Worm (Caenorhabditis elegans) whole organism, late embryonic: Measurements from ENCODE around the gene cmd-1.

Experiments
- C08G9.2 ChIP-seq: sonication (generic microtip); optimal IDR thresholded peaks from 2 replicates; lab custom pipeline; 2016; ENCODE audit warnings: mild to moderate bottlenecking, missing genetic modification characterization, moderate library complexity, missing compliant biosample characterization
- F13H6.1 ChIP-seq: sonication (generic microtip); optimal IDR thresholded peaks from 2 replicates; lab custom pipeline; 2016; ENCODE audit warnings: missing genetic modification characterization, missing compliant biosample characterization
- ama-1 ChIP-seq: fragments of 150-350 bp; optimal IDR thresholded peaks from 2 replicates; lab custom pipeline; 2014
- ceh-14 ChIP-seq: sonication (generic microtip); optimal IDR thresholded peaks from 2 replicates; lab custom pipeline; 2016; ENCODE audit warnings: missing genotype, missing genetic modification characterization, missing compliant biosample characterization
- ceh-18 ChIP-seq: sonication (generic microtip); optimal IDR thresholded peaks from 2 replicates; lab custom pipeline; 2016; ENCODE audit warnings: missing genetic modification characterization, missing compliant biosample characterization
- ceh-19 ChIP-seq: fragments of 200-800 bp; sonication (Bioruptor generic); optimal IDR thresholded peaks from 2 replicates; lab custom pipeline; 2018; ENCODE audit warnings: mild to moderate bottlenecking, missing genetic modification characterization, missing compliant biosample characterization
- ceh-2 ChIP-seq: sonication (generic microtip); optimal IDR thresholded peaks from 2 replicates; lab custom pipeline; 2016; ENCODE audit warnings: missing genotype, missing genetic modification characterization, missing compliant biosample characterization
- ceh-31 ChIP-seq: sonication (generic microtip); optimal IDR thresholded peaks from 2 replicates; lab custom pipeline; 2016; ENCODE audit warnings: missing genetic modification characterization, missing compliant biosample characterization
- ceh-34 ChIP-seq: sonication (generic microtip); optimal IDR thresholded peaks from 2 replicates; lab custom pipeline; 2016; ENCODE audit warnings: mild to moderate bottlenecking, missing genetic modification characterization, missing compliant biosample characterization
- ceh-45 ChIP-seq: fragments of 200-800 bp; sonication (Bioruptor generic); IDR thresholded peaks from 2 replicates; pipeline ENCODE4 v1.3.6; 2022; ENCODE audit warnings: missing genetic modification reagents, missing genetic modification characterization, missing compliant biosample characterization
- ceh-6 ChIP-seq: fragments of 200-800 bp; sonication (Bioruptor generic); optimal IDR thresholded peaks from 2 replicates; lab custom pipeline; 2018; ENCODE audit warnings: mild to moderate bottlenecking, missing genetic modification characterization, missing compliant biosample characterization
- dmd-4 ChIP-seq: sonication (generic microtip); optimal IDR thresholded peaks from 2 replicates; lab custom pipeline; 2016; ENCODE audit warnings: borderline replicate concordance, missing genetic modification characterization, missing compliant biosample characterization
- dve-1 ChIP-seq: sonication (generic microtip); optimal IDR thresholded peaks from 2 replicates; lab custom pipeline; 2017; ENCODE audit warnings: antibody characterized with exemption, mild to moderate bottlenecking, missing genetic modification characterization, missing compliant biosample characterization
- elt-2 ChIP-seq: sonication (generic microtip); optimal IDR thresholded peaks from 2 replicates; lab custom pipeline; 2016; ENCODE audit warnings: missing genetic modification reagents, missing genetic modification characterization, missing compliant biosample characterization
- eyg-1 ChIP-seq: sonication (generic microtip); optimal IDR thresholded peaks from 2 replicates; lab custom pipeline; 2016; ENCODE audit warnings: missing genotype, missing genetic modification characterization, missing compliant biosample characterization
- fax-1 ChIP-seq: sonication (generic microtip); optimal IDR thresholded peaks from 2 replicates; lab custom pipeline; 2016; ENCODE audit warnings: missing genotype, missing genetic modification characterization, missing compliant biosample characterization
- fkh-10 ChIP-seq: fragments of 150-350 bp; optimal IDR thresholded peaks from 2 replicates; lab custom pipeline; 2014; ENCODE audit warnings: missing biosample characterization, missing genetic modification reagents, missing genetic modification characterization
- fkh-6 ChIP-seq: sonication (generic microtip); optimal IDR thresholded peaks from 2 replicates; lab custom pipeline; 2016; ENCODE audit warnings: missing genetic modification characterization, missing compliant biosample characterization
- hlh-15 ChIP-seq: sonication (generic microtip); optimal IDR thresholded peaks from 2 replicates; lab custom pipeline; 2016; ENCODE audit warnings: missing genetic modification characterization, missing compliant biosample characterization
- hlh-6 ChIP-seq: sonication (generic microtip); optimal IDR thresholded peaks from 2 replicates; lab custom pipeline; 2016; ENCODE audit warnings: missing genotype, missing genetic modification characterization, missing compliant biosample characterization
- madf-2 ChIP-seq: sonication (generic microtip); optimal IDR thresholded peaks from 2 replicates; lab custom pipeline; 2017; ENCODE audit warnings: missing genetic modification characterization, missing compliant biosample characterization
- mec-3 ChIP-seq: sonication (generic microtip); optimal IDR thresholded peaks from 2 replicates; lab custom pipeline; 2016; ENCODE audit warnings: borderline replicate concordance, missing genetic modification characterization, missing compliant biosample characterization
- nfya-1 ChIP-seq: sonication (generic microtip); optimal IDR thresholded peaks from 2 replicates; lab custom pipeline; 2017; ENCODE audit warnings: missing genetic modification characterization, mild to moderate bottlenecking, missing compliant biosample characterization, antibody characterized with exemption, moderate library complexity
- nhr-11 ChIP-seq: fragments of 150-350 bp; optimal IDR thresholded peaks from 2 replicates; lab custom pipeline; 2014; ENCODE audit warnings: missing biosample characterization, missing genetic modification characterization
- npax-4 ChIP-seq: sonication (generic microtip); optimal IDR thresholded peaks from 2 replicates; lab custom pipeline; 2016; ENCODE audit warnings: missing genetic modification characterization, missing compliant biosample characterization
- pat-9 ChIP-seq: fragments of 200-800 bp; sonication (Bioruptor generic); optimal IDR thresholded peaks from 2 replicates; lab custom pipeline; 2018; ENCODE audit warnings: mild to moderate bottlenecking, missing genetic modification characterization, moderate library complexity, missing compliant biosample characterization
- pax-1 ChIP-seq: fragments of 150-350 bp; optimal IDR thresholded peaks from 2 replicates; lab custom pipeline; 2014; ENCODE audit warnings: missing biosample characterization, missing genetic modification characterization
- pha-4 ChIP-seq: fragments of 150-350 bp; optimal IDR thresholded peaks from 2 replicates; lab custom pipeline; 2018; ENCODE audit warnings: missing biosample characterization, missing genetic modification reagents, missing genetic modification characterization
- ref-2 ChIP-seq: sonication (generic microtip); optimal IDR thresholded peaks from 2 replicates; lab custom pipeline; 2016; ENCODE audit warnings: missing genetic modification characterization, missing compliant biosample characterization
- rnt-1 ChIP-seq: sonication (generic microtip); optimal IDR thresholded peaks from 2 replicates; lab custom pipeline; 2016; ENCODE audit warnings: missing genetic modification characterization, missing compliant biosample characterization
- sdc-2 ChIP-seq: sonication (generic microtip); optimal IDR thresholded peaks from 2 replicates; lab custom pipeline; 2016; ENCODE audit warnings: missing genotype, missing genetic modification characterization, missing compliant biosample characterization
- sox-4 ChIP-seq: sonication (generic microtip); optimal IDR thresholded peaks from 2 replicates; lab custom pipeline; 2017; ENCODE audit warnings: mild to moderate bottlenecking, missing genetic modification characterization, inconsistent platforms, missing compliant biosample characterization
- syd-9 ChIP-seq: sonication (generic microtip); optimal IDR thresholded peaks from 2 replicates; lab custom pipeline; 2016; ENCODE audit warnings: mild to moderate bottlenecking, missing genetic modification characterization, moderate library complexity, missing compliant biosample characterization
- tbx-2 ChIP-seq: sonication (generic microtip); optimal IDR thresholded peaks from 2 replicates; lab custom pipeline; 2016; ENCODE audit warnings: missing genetic modification characterization, missing compliant biosample characterization
- unc-3 ChIP-seq, 2 experiments: fragments of 200-800 bp in 1 of 2; sonication (Bioruptor generic) in 1 of 2; sonication (generic microtip) in 1 of 2; conservative IDR thresholded peaks in 1 of 2; optimal IDR thresholded peaks in 1 of 2; 2 replicates each; pipeline versions ENCODE4 v1.3.6 to Lab custom; 2016 to 2022; ENCODE audit warnings: missing compliant biosample characterization in 2 of 2, missing genetic modification characterization in 2 of 2, missing genetic modification reagents in 1 of 2
- unc-42 ChIP-seq: sonication (generic microtip); optimal IDR thresholded peaks from 2 replicates; lab custom pipeline; 2016; ENCODE audit warnings: missing genotype, missing genetic modification characterization, missing compliant biosample characterization
- unc-86 ChIP-seq: sonication (generic microtip); optimal IDR thresholded peaks from 2 replicates; lab custom pipeline; 2016; ENCODE audit warnings: missing genetic modification characterization, missing compliant biosample characterization
- ztf-16 ChIP-seq: sonication (generic microtip); optimal IDR thresholded peaks from 2 replicates; lab custom pipeline; 2017; ENCODE audit warnings: missing genetic modification characterization, missing compliant biosample characterization

cmd-1 gene

DNA sequence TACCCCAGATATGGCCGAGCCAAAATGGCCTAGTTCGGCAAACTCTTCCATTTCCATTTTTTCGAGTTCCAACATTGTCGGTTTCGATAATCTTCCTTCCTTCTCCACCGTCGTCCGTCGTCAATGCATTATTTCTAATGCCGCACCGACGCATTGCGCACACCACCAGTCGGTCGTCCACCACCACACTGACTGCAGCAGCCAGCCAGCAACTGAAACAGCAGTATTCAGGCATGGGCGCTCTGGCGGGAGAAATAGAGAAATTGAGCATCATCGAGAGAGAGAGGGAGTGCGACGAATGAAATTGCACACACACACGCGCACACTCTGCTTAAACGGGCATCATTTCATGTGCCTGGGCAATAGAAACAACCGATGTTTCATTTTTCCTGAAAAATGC, 2.1 kb upstream of the cmd-1 start:
- TF ChIP-seq F13H6.1 (tag; lab: Kevin White, UChicago), result peak; percentile 46
- TF ChIP-seq ceh-34 (tag; lab: Kevin White, UChicago), result peak; percentile 6
- peak; percentile 18 for TF ChIP-seq eyg-1
- TF ChIP-seq madf-2 (tag; lab: Kevin White, UChicago), result peak; percentile 32
- peak; percentile 68 for TF ChIP-seq ceh-14 (tag; lab: Kevin White, UChicago)
- TF ChIP-seq dmd-4 (tag; lab: Kevin White, UChicago), result peak; percentile 49
- no peak for TF ChIP-seq elt-2
- TF ChIP-seq rnt-1 (tag; lab: Kevin White, UChicago), result peak; percentile 12
- TF ChIP-seq ceh-6 (GFP tag; lab: Kevin White, UChicago), result peak; percentile 15
- TF ChIP-seq ama-1 (lab: Kevin White, UChicago), result no peak
- TF ChIP-seq ceh-45 (GFP tag; lab: Robert Waterston, UW), result no peak
- no peak for TF ChIP-seq unc-3 (GFP tag; conservative IDR thresholded peaks at IDR 0.05; lab: Robert Waterston, UW)
- no peak for TF ChIP-seq unc-3 (tag; optimal IDR thresholded peaks at IDR 0.05; lab: Kevin White, UChicago)
- no peak for TF ChIP-seq ref-2 (tag; lab: Kevin White, UChicago)
- TF ChIP-seq unc-86, result peak; percentile 52
- TF ChIP-seq ceh-18 (tag; lab: Kevin White, UChicago), result peak; percentile 41
- no peak for TF ChIP-seq tbx-2 (tag; lab: Kevin White, UChicago)
- peak; percentile 43 for TF ChIP-seq unc-42
- peak; percentile 25 for TF ChIP-seq sdc-2 (tag; lab: Kevin White, UChicago)
- peak; percentile 47 for TF ChIP-seq nfya-1 (tag; lab: Kevin White, UChicago)
- peak; percentile 30 for TF ChIP-seq ceh-19 (GFP tag; lab: Kevin White, UChicago)
- TF ChIP-seq ceh-31, result peak; percentile 63
- TF ChIP-seq pha-4 (tag; lab: Kevin White, UChicago), result no peak

DNA sequence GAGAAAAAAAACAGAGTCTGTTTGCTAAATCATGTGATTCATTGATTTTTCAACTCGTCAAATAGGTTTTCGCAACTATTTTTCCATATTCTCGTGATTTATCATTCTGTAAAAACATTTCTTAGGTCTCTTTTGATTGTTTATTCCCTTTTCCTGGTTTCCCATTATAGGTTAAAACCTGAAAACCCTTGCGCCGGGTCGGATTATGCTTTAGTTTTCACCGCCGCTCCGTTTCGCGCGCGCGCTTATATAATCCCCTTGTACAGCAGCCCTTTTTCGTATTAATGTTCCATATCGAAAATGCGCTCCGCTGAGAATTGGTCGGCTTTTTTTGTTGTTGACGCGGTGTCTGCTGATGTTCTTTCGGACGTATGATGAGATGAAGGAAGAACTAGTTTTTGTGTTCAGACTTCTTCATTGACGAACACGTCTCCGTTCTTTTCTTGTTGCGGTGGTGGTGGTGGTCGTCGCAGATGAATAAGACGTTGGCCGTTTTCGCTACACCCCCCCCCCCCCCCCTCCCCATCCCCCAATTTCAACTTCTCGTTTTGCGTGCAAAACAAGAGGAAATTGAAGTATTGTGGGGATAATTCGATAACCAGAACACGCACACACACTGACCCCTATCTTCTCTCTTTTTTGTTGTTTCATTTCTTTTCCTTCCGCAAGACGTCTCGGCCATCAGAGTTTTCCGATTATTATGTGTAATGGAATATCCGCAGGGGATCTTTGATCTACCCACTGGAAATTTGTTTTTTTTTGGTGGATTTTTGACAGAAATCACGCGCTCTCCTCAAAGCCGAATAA, 1.4 kb upstream of the cmd-1 start:
- TF ChIP-seq fkh-6 (tag; lab: Kevin White, UChicago) (no peak), unc-42 (peak; percentile 76)
- TF ChIP-seq, all 69 proteins: peak for 1

DNA sequence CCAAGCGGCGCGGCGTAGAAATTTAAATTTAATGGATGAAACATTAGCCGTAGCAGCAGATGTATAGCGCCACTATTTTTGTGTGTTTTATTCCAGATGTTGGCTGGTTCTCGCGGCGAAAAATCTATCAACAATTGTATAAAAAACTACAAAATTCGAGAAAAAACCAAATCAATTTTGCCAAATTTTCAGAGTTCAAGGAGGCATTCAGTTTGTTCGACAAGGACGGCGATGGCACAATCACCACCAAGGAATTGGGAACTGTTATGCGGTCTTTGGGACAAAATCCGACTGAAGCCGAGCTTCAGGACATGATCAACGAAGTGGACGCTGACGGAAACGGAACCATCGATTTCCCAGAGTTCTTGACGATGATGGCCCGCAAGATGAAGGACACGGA, 360 bp downstream of the cmd-1 start:
- no peak for TF ChIP-seq pat-9 (tag; lab: Kevin White, UChicago)
- no peak for TF ChIP-seq ztf-16 (tag; lab: Kevin White, UChicago)
- TF ChIP-seq nfya-1 (tag; lab: Kevin White, UChicago), result no peak
- no peak for TF ChIP-seq npax-4 (tag; lab: Kevin White, UChicago)
- TF ChIP-seq unc-86, result no peak
- no peak for TF ChIP-seq nhr-11 (tag; lab: Kevin White, UChicago)
- TF ChIP-seq hlh-6 (tag; lab: Kevin White, UChicago), result no peak
- TF ChIP-seq dve-1 (tag; lab: Kevin White, UChicago), result no peak
- TF ChIP-seq fkh-10 (GFP tag; lab: Kevin White, UChicago), result no peak
- TF ChIP-seq ceh-45 (GFP tag; lab: Robert Waterston, UW), result no peak
- TF ChIP-seq F13H6.1 (tag; lab: Kevin White, UChicago), result no peak
- no peak for TF ChIP-seq ceh-14 (tag; lab: Kevin White, UChicago)
- no peak for TF ChIP-seq sox-4 (tag; lab: Kevin White, UChicago)

DNA sequence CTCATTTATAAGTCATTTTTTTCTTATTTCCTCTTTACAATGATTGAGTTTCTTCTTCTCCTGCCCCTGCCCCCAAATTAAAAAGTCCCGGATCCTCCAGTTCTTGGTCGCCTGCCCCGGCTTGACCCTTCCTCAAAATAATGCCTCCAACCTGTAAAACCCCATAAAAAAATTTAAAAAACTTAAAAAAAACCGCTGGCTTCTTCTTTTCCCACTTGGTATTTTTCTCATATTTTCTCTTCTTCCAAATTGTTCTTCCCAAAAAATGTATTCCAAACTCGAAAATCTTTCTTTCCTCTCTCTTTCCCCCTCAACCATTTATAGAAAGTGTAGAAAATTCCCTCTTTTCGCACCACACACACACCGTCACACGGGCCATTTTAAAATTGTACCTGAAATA, 1.4 kb downstream of the cmd-1 start:
- TF ChIP-seq ceh-18 (tag; lab: Kevin White, UChicago) (no peak), sdc-2 (tag; lab: Kevin White, UChicago) (no peak), C08G9.2 (tag; lab: Kevin White, UChicago) (no peak), eyg-1 (no peak), ceh-2 (tag; lab: Kevin White, UChicago) (no peak), rnt-1 (tag; lab: Kevin White, UChicago) (no peak), fax-1 (tag; lab: Kevin White, UChicago) (no peak), nhr-11 (tag; lab: Kevin White, UChicago) (no peak), pax-1 (tag; lab: Kevin White, UChicago) (no peak), mec-3 (tag; lab: Kevin White, UChicago) (no peak), dmd-4 (tag; lab: Kevin White, UChicago) (no peak), hlh-15 (tag; lab: Kevin White, UChicago) (no peak), syd-9 (tag; lab: Kevin White, UChicago) (no peak)
- TF ChIP-seq, all 69 proteins: peak for 0
